Worm (Caenorhabditis elegans): ENCODE data around the gene irld-65.

DNA sequence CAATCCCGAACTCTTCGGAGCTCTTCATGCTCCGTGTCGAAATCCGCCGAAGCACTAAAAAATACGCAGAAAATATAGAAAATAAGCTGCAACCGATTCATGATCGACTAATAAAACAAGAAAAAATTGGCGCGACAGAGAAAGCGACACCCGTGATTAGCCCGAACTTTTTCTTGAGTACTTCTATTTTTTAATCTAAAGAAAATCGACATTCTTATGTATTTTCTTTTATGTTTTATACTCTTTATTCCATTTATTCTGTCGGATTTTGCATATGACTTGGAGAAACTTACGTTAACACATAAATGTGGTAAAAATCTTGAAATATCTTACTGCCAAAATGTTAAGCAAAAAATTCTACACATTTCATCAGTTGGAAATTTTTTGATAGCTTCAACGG, 6.2 kb upstream of the irld-65 start, which contains the start of the genes irld-50 and irld-49:
- TF ChIP-seq ama-1 (optimal IDR thresholded peaks at IDR 0.05), result no peak
- TF ChIP-seq F13C5.2 (tag; optimal IDR thresholded peaks at IDR 0.05), result no peak
- no peak for TF ChIP-seq hnd-1 (tag; optimal IDR thresholded peaks at IDR 0.05)
- no peak for TF ChIP-seq pes-1 (GFP tag; IDR thresholded peaks at IDR 0.05)
- no peak for TF ChIP-seq ceh-36 (tag; optimal IDR thresholded peaks at IDR 0.05)
